Fruit fly (Drosophila melanogaster) S2 (cell line): Measurements from ENCODE around the gene CG13039.

ENCODE experiments used
- CG8478 ChIP-seq: fragments of >200 bp; optimal IDR thresholded peaks from 2 replicates; lab custom pipeline; 2018
- CTCF ChIP-seq, 2 experiments: fragments of >200 bp; optimal IDR thresholded peaks; 2 replicates each; lab custom pipeline; 2018

DNA sequence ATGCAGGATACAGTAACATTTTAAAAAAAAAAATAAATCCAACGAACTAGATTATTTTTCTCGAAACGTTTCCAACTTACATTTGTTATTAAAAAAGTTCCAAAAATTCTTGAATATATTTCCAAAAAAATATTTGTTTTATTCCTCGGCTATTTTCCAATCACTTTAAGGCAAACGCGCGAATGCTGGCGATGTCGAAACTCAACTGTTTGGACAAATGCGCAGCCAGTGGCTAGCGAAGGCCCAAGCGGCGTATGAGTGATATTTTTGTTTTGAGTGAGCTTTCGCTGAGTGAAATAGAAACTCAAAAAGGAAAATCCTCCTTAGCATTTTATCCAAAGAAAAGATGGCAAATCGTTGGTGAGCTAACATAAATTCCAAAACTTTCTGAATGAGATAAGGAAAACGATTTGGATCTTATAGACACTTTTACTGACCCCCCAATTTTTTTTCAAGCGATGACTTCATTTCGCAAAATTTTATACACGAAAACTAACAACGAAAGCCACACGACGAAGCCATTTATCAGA is 32.7 kb upstream of the CG13039 start, which contains the start of gene ringer:
- TF ChIP-seq CTCF (optimal IDR thresholded peaks at IDR 0.05; lab: Kevin White, UChicago), result no peak
- TF ChIP-seq CG8478, result no peak
